Worm (Caenorhabditis elegans) whole organism, early embryonic: ENCODE results near the gene rgl-1.

Experiments used
- ama-1 ChIP-seq: fragments of 150-350 bp; optimal IDR thresholded peaks from 2 replicates; lab custom pipeline; 2014
- ceh-13 ChIP-seq: fragments of 200-800 bp; sonication (Bioruptor generic); optimal IDR thresholded peaks from 2 replicates; lab custom pipeline; 2018; ENCODE audit warnings: mild to moderate bottlenecking, missing genetic modification characterization, missing compliant biosample characterization
- ets-7 ChIP-seq: sonication (generic microtip); optimal IDR thresholded peaks from 2 replicates; lab custom pipeline; 2016; ENCODE audit warnings: missing genotype, missing genetic modification characterization, missing compliant biosample characterization
- flt-1 ChIP-seq: fragments of 200-800 bp; sonication (Bioruptor generic); IDR thresholded peaks from 2 replicates; pipeline ENCODE4 v1.3.6; 2022; ENCODE audit warnings: missing genetic modification characterization, missing compliant biosample characterization
- hmbx-1 ChIP-seq: sonication (generic microtip); optimal IDR thresholded peaks from 2 replicates; lab custom pipeline; 2016; ENCODE audit warnings: mild to moderate bottlenecking, missing genetic modification characterization, missing compliant biosample characterization
- hmg-4 ChIP-seq: fragments of 200-800 bp; sonication (Bioruptor generic); optimal IDR thresholded peaks from 2 replicates; lab custom pipeline; 2018; ENCODE audit warnings: mild to moderate bottlenecking, missing genetic modification characterization, missing compliant biosample characterization
- hnd-1 ChIP-seq: sonication (generic microtip); optimal IDR thresholded peaks from 2 replicates; lab custom pipeline; 2016; ENCODE audit warnings: missing genetic modification characterization, missing compliant biosample characterization
- pes-1 ChIP-seq: fragments of 200-800 bp; sonication (Bioruptor generic); IDR thresholded peaks from 2 replicates; pipeline ENCODE4 v1.3.6; 2022; ENCODE audit warnings: missing genetic modification reagents, missing genetic modification characterization, missing compliant biosample characterization
- tbx-11 ChIP-seq: fragments of 200-800 bp; sonication (Bioruptor generic); IDR thresholded peaks from 2 replicates; pipeline ENCODE4 v1.3.6; 2022; ENCODE audit warnings: missing genetic modification characterization, missing compliant biosample characterization
- tbx-37 ChIP-seq: fragments of 200-800 bp; sonication (Bioruptor generic); conservative IDR thresholded peaks from 2 replicates; pipeline ENCODE4 v1.3.6; 2022; ENCODE audit warnings: missing genetic modification reagents, missing genetic modification characterization, missing compliant biosample characterization
- tra-4 ChIP-seq: sonication (generic microtip); optimal IDR thresholded peaks from 2 replicates; lab custom pipeline; 2017; ENCODE audit warnings: missing genetic modification characterization, missing compliant biosample characterization

ce11 chrX:3197319-3197718, 22.8 kb downstream of the rgl-1 start:
- TF ChIP-seq pes-1 (GFP tag; lab: Robert Waterston, UW), result no peak
- no peak for TF ChIP-seq ceh-13 (GFP tag; lab: Kevin White, UChicago)
- no peak for TF ChIP-seq hnd-1 (tag; lab: Kevin White, UChicago)
- TF ChIP-seq ama-1, result no peak
- TF ChIP-seq tra-4 (tag; lab: Kevin White, UChicago), result no peak
- no peak for TF ChIP-seq tbx-11 (GFP tag; lab: Robert Waterston, UW)
- no peak for TF ChIP-seq tbx-37 (GFP tag; lab: Robert Waterston, UW)
- no peak for TF ChIP-seq flt-1 (GFP tag; lab: Robert Waterston, UW)
- TF ChIP-seq hmg-4, result no peak
- TF ChIP-seq hmbx-1 (tag; lab: Kevin White, UChicago), result no peak
- TF ChIP-seq ets-7 (tag; lab: Kevin White, UChicago), result no peak
